Fruit fly (Drosophila melanogaster): ENCODE measurements around the gene CG31457.

The CG31457 gene

DNA sequence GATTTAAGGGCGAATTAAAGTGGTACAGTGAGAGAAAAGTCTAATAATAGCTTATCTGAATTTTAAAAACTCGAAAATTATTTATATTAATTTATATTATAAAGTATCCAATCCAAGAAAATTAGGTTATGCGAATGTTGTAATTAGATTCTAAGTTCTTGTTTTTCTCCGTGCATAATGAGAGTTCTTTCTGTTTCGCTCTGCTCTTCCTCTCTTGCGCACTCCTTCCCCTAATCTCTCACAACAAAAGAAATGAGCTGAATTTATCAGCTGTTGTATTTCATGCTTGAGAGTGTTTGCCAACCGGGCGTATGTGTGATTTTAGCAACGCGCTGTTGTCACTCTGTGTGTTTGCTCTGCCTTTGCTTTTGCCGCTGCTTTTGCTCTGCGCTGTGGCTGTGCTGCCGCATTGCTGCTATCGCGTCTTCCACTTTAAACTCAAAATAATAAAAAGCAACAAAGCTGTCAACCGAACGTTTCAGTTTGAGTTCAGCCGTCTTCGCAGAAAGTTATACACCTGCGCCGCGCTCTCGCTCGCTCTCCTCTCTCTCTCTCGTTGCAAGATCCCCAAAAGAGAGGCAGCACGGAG lies 45.7 kb upstream of the CG31457 start, which contains the start of gene CG46310 (continued):
- TF ChIP-seq sens (GFP tag): peak; percentile 76
- no peak for TF ChIP-seq pho (GFP tag; optimal IDR thresholded peaks at IDR 0.05)
- no peak for TF ChIP-seq repo (GFP tag; optimal IDR thresholded peaks at IDR 0.05)
- TF ChIP-seq klu (GFP tag; IDR thresholded peaks at IDR 0.05): peak; percentile 42; the same call in 1 of the 2 replicates
- TF ChIP-seq CG10366 (GFP tag; IDR thresholded peaks at IDR 0.05): peak; percentile 65
- TF ChIP-seq tup (GFP tag; optimal IDR thresholded peaks at IDR 0.05): no peak
- no peak for TF ChIP-seq Dfd (GFP tag; optimal IDR thresholded peaks at IDR 0.05)
- peak; percentile 94 for TF ChIP-seq Rfx (GFP tag; IDR thresholded peaks at IDR 0.05)
- TF ChIP-seq Dip3 (GFP tag; optimal IDR thresholded peaks at IDR 0.05): no peak
- TF ChIP-seq dimm (GFP tag; IDR thresholded peaks at IDR 0.05): no peak
- no peak for TF ChIP-seq NC2β (GFP tag; optimal IDR thresholded peaks at IDR 0.05)
- TF ChIP-seq CG3163 (GFP tag; optimal IDR thresholded peaks at IDR 0.05): no peak
- peak; percentile 28 for TF ChIP-seq Mad (GFP tag; optimal IDR thresholded peaks at IDR 0.05)
- no peak for TF ChIP-seq eve (GFP tag; optimal IDR thresholded peaks at IDR 0.05)
- TF ChIP-seq Asciz (GFP tag; optimal IDR thresholded peaks at IDR 0.05): peak; percentile 15
- peak; percentile 87 for TF ChIP-seq Xrp1 (GFP tag; IDR thresholded peaks at IDR 0.05)
- peak; percentile 26 for TF ChIP-seq CG5245 (GFP tag; optimal IDR thresholded peaks at IDR 0.05)
- no peak for TF ChIP-seq Fer2 (tag; optimal IDR thresholded peaks at IDR 0.05)
- peak; percentile 46 for TF ChIP-seq CG17568 (GFP tag; optimal IDR thresholded peaks at IDR 0.05)
- TF ChIP-seq ap (GFP tag; IDR thresholded peaks at IDR 0.05): peak; percentile 40; the same call in 1 of the 2 replicates
- TF ChIP-seq D19A (tag; optimal IDR thresholded peaks at IDR 0.05): peak; percentile 59
- no peak for TF ChIP-seq bowl (GFP tag; IDR thresholded peaks at IDR 0.05)
- no peak for TF ChIP-seq lola (GFP tag; optimal IDR thresholded peaks at IDR 0.05)
- TF ChIP-seq dmrt11E (tag; optimal IDR thresholded peaks at IDR 0.05): no peak
- TF ChIP-seq gt (GFP tag; IDR thresholded peaks at IDR 0.05): 0 out of 2 replicates have a peak, but pooled peaks have one; percentile 15
- TF ChIP-seq CG8944 (GFP tag; optimal IDR thresholded peaks at IDR 0.05): no peak
- TF ChIP-seq CG1529 (GFP tag; optimal IDR thresholded peaks at IDR 0.05): no peak
- TF ChIP-seq CG10321 (GFP tag; IDR thresholded peaks at IDR 0.05): peak; percentile 53; the same call in 1 of the 2 replicates
- peak; percentile 90 for TF ChIP-seq unpg (GFP tag; optimal IDR thresholded peaks at IDR 0.05)
- TF ChIP-seq CG6254 (GFP tag; optimal IDR thresholded peaks at IDR 0.05): peak; percentile 29
- TF ChIP-seq CoRest (tag; optimal IDR thresholded peaks at IDR 0.05): peak; percentile 65
- TF ChIP-seq Pdp1 (GFP tag; optimal IDR thresholded peaks at IDR 0.05): peak in 1 of 2 experiments; percentile 37
- TF ChIP-seq shn (GFP tag; optimal IDR thresholded peaks at IDR 0.05): peak; percentile 0
- TF ChIP-seq Taf1 (GFP tag; IDR thresholded peaks at IDR 0.05): peak; percentile 72
- peak; percentile 68 for TF ChIP-seq ara (GFP tag; IDR thresholded peaks at IDR 0.05)
- TF ChIP-seq usp (GFP tag; optimal IDR thresholded peaks at IDR 0.05): no peak
- no peak for TF ChIP-seq CG7963 (GFP tag; IDR thresholded peaks at IDR 0.05; ENCODE audit: partially characterized antibody)
- TF ChIP-seq CG14965 (GFP tag; optimal IDR thresholded peaks at IDR 0.05; ENCODE audit: borderline replicate concordance): no peak
- peak; percentile 66; the same call in 2 of the 3 replicates for TF ChIP-seq C15 (GFP tag; IDR thresholded peaks at IDR 0.05)
- TF ChIP-seq inv (GFP tag; IDR thresholded peaks at IDR 0.05; ENCODE audit: partially characterized antibody): no peak
- TF ChIP-seq odd (GFP tag; optimal IDR thresholded peaks at IDR 0.05): peak; percentile 21
- peak; percentile 56; the same call in 1 of the 3 replicates for TF ChIP-seq jigr1 (GFP tag; IDR thresholded peaks at IDR 0.05)
- no peak for TF ChIP-seq hbn (GFP tag; IDR thresholded peaks at IDR 0.05; ENCODE audit: partially characterized antibody)
- no peak for TF ChIP-seq bigmax (GFP tag; optimal IDR thresholded peaks at IDR 0.05)
- peak; percentile 65 for TF ChIP-seq H2.0 (GFP tag; IDR thresholded peaks at IDR 0.05)
- TF ChIP-seq pzg (GFP tag; optimal IDR thresholded peaks at IDR 0.05): no peak
- no peak for TF ChIP-seq Hmx (GFP tag; optimal IDR thresholded peaks at IDR 0.05)
- no peak for TF ChIP-seq NK7.1 (GFP tag; optimal IDR thresholded peaks at IDR 0.05)
- no peak for TF ChIP-seq slp2 (GFP tag; optimal IDR thresholded peaks at IDR 0.05)
- peak; percentile 34 for TF ChIP-seq CG18476 (GFP tag; optimal IDR thresholded peaks at IDR 0.05)
- TF ChIP-seq CHES-1-like (GFP tag; optimal IDR thresholded peaks at IDR 0.05): no peak
